Fruit fly (Drosophila melanogaster): Measurements from ENCODE around the gene PolE2.

DNA sequence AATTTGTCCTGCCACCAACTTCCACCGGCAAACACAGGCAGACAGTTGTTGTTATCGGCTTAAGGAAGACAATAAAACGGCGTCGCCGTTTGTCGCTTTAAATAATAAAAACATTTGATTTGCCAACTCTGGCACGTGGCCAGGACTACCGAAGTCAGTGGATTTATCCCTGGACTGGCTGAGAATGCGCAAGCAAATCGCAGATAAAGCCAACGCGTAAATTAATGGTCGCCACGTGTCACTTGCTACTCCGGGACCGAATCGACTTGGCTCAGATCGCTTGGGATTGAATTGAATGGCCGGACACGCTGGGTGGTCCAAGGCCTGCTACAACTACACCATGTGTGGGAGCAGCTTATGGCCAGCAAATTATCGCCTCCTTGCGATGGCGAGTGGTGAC lies 4.2 kb downstream of the PolE2 start:
- no peak for TF ChIP-seq CG13204 (GFP tag; optimal IDR thresholded peaks at IDR 0.05)
- TF ChIP-seq Snoo (tag; optimal IDR thresholded peaks at IDR 0.05): no peak
- no peak for TF ChIP-seq CG14655 (GFP tag; optimal IDR thresholded peaks at IDR 0.05)
- no peak for TF ChIP-seq CG4496 (GFP tag; IDR thresholded peaks at IDR 0.05)
- TF ChIP-seq CG15710 (tag; optimal IDR thresholded peaks at IDR 0.05): no peak
- TF ChIP-seq Ets98B (GFP tag; IDR thresholded peaks at IDR 0.05): no peak
- no peak for TF ChIP-seq rn (GFP tag; IDR thresholded peaks at IDR 0.05)
- TF ChIP-seq EcR (GFP tag; optimal IDR thresholded peaks at IDR 0.05): no peak
- TF ChIP-seq CG9948 (tag; optimal IDR thresholded peaks at IDR 0.05): no peak
- TF ChIP-seq fd96Ca (GFP tag; IDR thresholded peaks at IDR 0.05): no peak
- no peak for TF ChIP-seq Pif1B (GFP tag; optimal IDR thresholded peaks at IDR 0.05)
- no peak for TF ChIP-seq CG8159 (tag; optimal IDR thresholded peaks at IDR 0.05)
- TF ChIP-seq CG17806 (tag; optimal IDR thresholded peaks at IDR 0.05): no peak
- no peak for TF ChIP-seq CG32121 (GFP tag; IDR thresholded peaks at IDR 0.05)
